Worm (Caenorhabditis elegans): ENCODE results near the gene ZK1240.3.
"Not testable (repeated sequence)": the region's sequence is repeated elsewhere in the genome, so short reads cannot be mapped to it uniquely, and the experiment has no call there.

The ZK1240.3 gene

DNA sequence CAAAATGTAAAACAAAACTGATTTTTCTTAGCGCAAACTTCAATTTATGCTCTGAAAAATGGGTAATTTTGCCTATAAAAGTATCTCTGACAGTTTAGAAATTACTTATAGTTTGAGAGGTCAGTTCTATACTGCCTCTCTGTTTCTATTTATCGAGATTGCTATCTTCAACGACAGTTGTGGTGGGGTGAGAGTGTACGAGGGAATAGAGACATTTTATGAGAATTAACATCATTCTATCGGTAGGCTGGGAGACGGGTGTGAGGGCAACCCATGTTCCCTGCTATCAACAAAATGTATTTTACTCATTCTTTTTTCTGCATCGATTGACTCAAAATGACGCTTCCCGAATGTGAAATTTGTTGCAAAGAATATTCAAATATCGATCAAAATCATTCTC is at the start of gene ZK1240.3:
ZK1240.3 (plus strand) TSS at position 238 of the 400 bp plus-strand sequence.
- no peak for TF ChIP-seq ets-7 (tag; optimal IDR thresholded peaks at IDR 0.05)
- no peak for TF ChIP-seq ceh-13 (GFP tag; optimal IDR thresholded peaks at IDR 0.05)
- no peak for TF ChIP-seq hmg-4 (GFP tag; optimal IDR thresholded peaks at IDR 0.05)
- no peak for TF ChIP-seq aly-1 (tag; optimal IDR thresholded peaks at IDR 0.05)
- no peak for TF ChIP-seq ceh-36 (tag; optimal IDR thresholded peaks at IDR 0.05)
- TF ChIP-seq scrt-1 (GFP tag; IDR thresholded peaks at IDR 0.05): no peak
- TF ChIP-seq hnd-1 (tag; optimal IDR thresholded peaks at IDR 0.05): no peak
- TF ChIP-seq B0310.2 (tag; optimal IDR thresholded peaks at IDR 0.05): no peak
- TF ChIP-seq tbx-11 (GFP tag; IDR thresholded peaks at IDR 0.05): no peak
- TF ChIP-seq hmbx-1 (tag; optimal IDR thresholded peaks at IDR 0.05): no peak
- TF ChIP-seq F13C5.2 (tag; optimal IDR thresholded peaks at IDR 0.05): no peak
- TF ChIP-seq flt-1 (GFP tag; IDR thresholded peaks at IDR 0.05): no peak
- no peak for TF ChIP-seq ama-1 (optimal IDR thresholded peaks at IDR 0.05)
- TF ChIP-seq sea-1 (GFP tag; conservative IDR thresholded peaks at IDR 0.05): no peak
- no peak for TF ChIP-seq pes-1 (GFP tag; IDR thresholded peaks at IDR 0.05)
- no peak for TF ChIP-seq tra-4 (tag; optimal IDR thresholded peaks at IDR 0.05)
- TF ChIP-seq tbx-37 (GFP tag; conservative IDR thresholded peaks at IDR 0.05): no peak

DNA sequence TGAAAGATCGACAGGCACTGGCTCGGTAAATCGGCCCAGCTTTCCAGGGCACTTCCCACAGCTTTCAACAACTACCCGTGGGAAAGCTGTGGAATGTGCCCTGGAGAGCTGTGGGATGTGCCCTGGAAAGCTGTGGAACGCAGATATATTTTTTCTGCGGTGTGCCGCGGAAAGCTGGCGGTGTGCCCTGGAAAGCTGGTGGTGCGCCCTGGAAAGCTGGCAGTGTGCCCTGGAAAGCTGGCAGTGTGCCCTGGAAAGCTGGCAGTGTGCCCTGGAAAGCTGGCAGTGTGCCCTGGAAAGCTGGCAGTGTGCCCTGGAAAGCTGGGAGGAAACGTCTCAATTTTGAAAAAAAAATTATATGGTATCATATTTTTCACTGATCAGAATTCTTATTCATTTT is 46.4 kb upstream of the ZK1240.3 start:
- TF ChIP-seq hmg-4 (GFP tag; optimal IDR thresholded peaks at IDR 0.05) (no peak), F13C5.2 (tag; optimal IDR thresholded peaks at IDR 0.05) (no peak), tbx-11 (GFP tag; IDR thresholded peaks at IDR 0.05) (no peak), pes-1 (GFP tag; IDR thresholded peaks at IDR 0.05) (no peak), B0310.2 (tag; optimal IDR thresholded peaks at IDR 0.05) (no peak), scrt-1 (GFP tag; IDR thresholded peaks at IDR 0.05) (no peak), hmbx-1 (tag; optimal IDR thresholded peaks at IDR 0.05) (no peak), ceh-36 (tag; optimal IDR thresholded peaks at IDR 0.05) (no peak)

DNA sequence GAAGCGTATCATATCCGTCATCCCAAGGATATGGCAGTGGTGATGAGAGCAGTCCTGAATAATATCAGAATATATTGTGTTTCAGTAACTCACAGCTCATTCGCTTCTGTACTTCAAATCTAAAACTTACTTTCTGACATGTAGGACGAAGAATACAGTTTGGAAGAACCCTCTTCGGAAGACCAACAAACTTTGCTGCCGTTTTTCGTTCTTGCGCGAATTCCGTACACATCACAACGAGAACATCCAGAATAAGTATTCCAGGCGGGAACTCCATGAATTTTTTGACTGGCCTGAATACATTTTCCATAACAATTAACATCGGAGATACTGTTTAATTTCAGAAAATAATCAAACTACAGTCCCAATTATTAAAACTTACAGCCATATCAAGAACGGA is 42.7 kb upstream of the ZK1240.3 start, which contains the start of gene K09F6.15:
K09F6.15 (minus strand) TSS at position 101 of the 400 bp plus-strand sequence.
- TF ChIP-seq F13C5.2 (tag; optimal IDR thresholded peaks at IDR 0.05) (no peak), tbx-11 (GFP tag; IDR thresholded peaks at IDR 0.05) (no peak), aly-1 (tag; optimal IDR thresholded peaks at IDR 0.05) (no peak), B0310.2 (tag; optimal IDR thresholded peaks at IDR 0.05) (no peak), flt-1 (GFP tag; IDR thresholded peaks at IDR 0.05) (no peak), tbx-37 (GFP tag; conservative IDR thresholded peaks at IDR 0.05) (no peak), tra-4 (tag; optimal IDR thresholded peaks at IDR 0.05) (no peak), ceh-13 (GFP tag; optimal IDR thresholded peaks at IDR 0.05) (no peak), hnd-1 (tag; optimal IDR thresholded peaks at IDR 0.05) (no peak)

DNA sequence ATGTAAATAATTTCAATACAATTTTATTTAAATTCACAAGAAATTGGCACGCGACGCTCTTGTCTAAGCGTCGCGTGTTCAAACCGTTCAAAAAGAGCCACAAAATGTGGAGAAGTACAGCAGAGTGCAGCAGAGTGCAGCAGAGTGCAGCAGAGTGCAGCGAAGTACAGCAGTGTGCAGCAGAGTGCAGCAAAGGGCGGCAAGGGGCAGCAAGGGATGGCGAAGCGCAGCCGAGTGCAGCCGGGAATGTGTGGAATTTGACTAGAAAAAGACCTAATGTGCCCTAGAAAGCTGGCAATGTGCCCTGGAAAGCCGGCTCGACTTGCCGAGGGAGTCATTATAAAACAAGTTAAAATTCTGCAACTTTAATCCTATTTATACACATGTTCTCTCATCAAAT is 40.9 kb upstream of the ZK1240.3 start, which contains the start of gene K09F6.6:
K09F6.6 (minus strand) TSS at position 43 of the 400 bp plus-strand sequence.
- TF ChIP-seq aly-1 (tag; optimal IDR thresholded peaks at IDR 0.05): no peak
- no peak for TF ChIP-seq scrt-1 (GFP tag; IDR thresholded peaks at IDR 0.05)
- TF ChIP-seq hmbx-1 (tag; optimal IDR thresholded peaks at IDR 0.05): no peak
- no peak for TF ChIP-seq tra-4 (tag; optimal IDR thresholded peaks at IDR 0.05)
- TF ChIP-seq ceh-36 (tag; optimal IDR thresholded peaks at IDR 0.05): no peak
- no peak for TF ChIP-seq F13C5.2 (tag; optimal IDR thresholded peaks at IDR 0.05)
- no peak for TF ChIP-seq ets-7 (tag; optimal IDR thresholded peaks at IDR 0.05)
- TF ChIP-seq ceh-13 (GFP tag; optimal IDR thresholded peaks at IDR 0.05): no peak
- no peak for TF ChIP-seq tbx-11 (GFP tag; IDR thresholded peaks at IDR 0.05)
- no peak for TF ChIP-seq hmg-4 (GFP tag; optimal IDR thresholded peaks at IDR 0.05)
- no peak for TF ChIP-seq hnd-1 (tag; optimal IDR thresholded peaks at IDR 0.05)
- no peak for TF ChIP-seq tbx-37 (GFP tag; conservative IDR thresholded peaks at IDR 0.05)
- TF ChIP-seq pes-1 (GFP tag; IDR thresholded peaks at IDR 0.05): no peak
- TF ChIP-seq B0310.2 (tag; optimal IDR thresholded peaks at IDR 0.05): no peak
- no peak for TF ChIP-seq sea-1 (GFP tag; conservative IDR thresholded peaks at IDR 0.05)
- TF ChIP-seq flt-1 (GFP tag; IDR thresholded peaks at IDR 0.05): no peak
- no peak for TF ChIP-seq ama-1 (optimal IDR thresholded peaks at IDR 0.05)

DNA sequence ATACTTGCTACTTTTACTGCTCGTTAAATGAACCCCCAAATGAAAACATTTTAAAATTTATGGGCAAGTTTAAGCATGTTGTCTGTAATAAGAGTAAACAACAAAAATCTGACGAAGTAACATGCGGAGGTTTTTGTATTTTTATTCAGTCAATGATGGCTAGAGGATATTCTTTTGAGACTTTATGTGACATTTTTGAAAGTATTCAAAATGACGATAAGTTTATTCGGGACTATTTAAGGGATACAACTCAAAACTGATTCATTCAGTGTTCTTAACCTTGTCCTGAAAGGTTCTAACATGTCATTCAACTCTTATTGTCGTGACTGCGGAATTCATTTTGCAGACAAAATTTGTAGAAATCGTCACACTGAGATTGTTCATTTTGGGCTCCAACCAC is 40.3 kb upstream of the ZK1240.3 start, which contains the start of gene K09F6.11:
K09F6.11 (plus strand) TSS at position 301 of the 400 bp plus-strand sequence.
- no peak for TF ChIP-seq ets-7 (tag; optimal IDR thresholded peaks at IDR 0.05)
- TF ChIP-seq ceh-13 (GFP tag; optimal IDR thresholded peaks at IDR 0.05): no peak
- no peak for TF ChIP-seq hnd-1 (tag; optimal IDR thresholded peaks at IDR 0.05)
- TF ChIP-seq tbx-11 (GFP tag; IDR thresholded peaks at IDR 0.05): no peak
- TF ChIP-seq flt-1 (GFP tag; IDR thresholded peaks at IDR 0.05): no peak
- TF ChIP-seq tra-4 (tag; optimal IDR thresholded peaks at IDR 0.05): no peak
- no peak for TF ChIP-seq hmbx-1 (tag; optimal IDR thresholded peaks at IDR 0.05)
- no peak for TF ChIP-seq ceh-36 (tag; optimal IDR thresholded peaks at IDR 0.05)
- no peak for TF ChIP-seq ama-1 (optimal IDR thresholded peaks at IDR 0.05)
- TF ChIP-seq tbx-37 (GFP tag; conservative IDR thresholded peaks at IDR 0.05): no peak
- TF ChIP-seq aly-1 (tag; optimal IDR thresholded peaks at IDR 0.05): no peak
- no peak for TF ChIP-seq scrt-1 (GFP tag; IDR thresholded peaks at IDR 0.05)
- no peak for TF ChIP-seq F13C5.2 (tag; optimal IDR thresholded peaks at IDR 0.05)

DNA sequence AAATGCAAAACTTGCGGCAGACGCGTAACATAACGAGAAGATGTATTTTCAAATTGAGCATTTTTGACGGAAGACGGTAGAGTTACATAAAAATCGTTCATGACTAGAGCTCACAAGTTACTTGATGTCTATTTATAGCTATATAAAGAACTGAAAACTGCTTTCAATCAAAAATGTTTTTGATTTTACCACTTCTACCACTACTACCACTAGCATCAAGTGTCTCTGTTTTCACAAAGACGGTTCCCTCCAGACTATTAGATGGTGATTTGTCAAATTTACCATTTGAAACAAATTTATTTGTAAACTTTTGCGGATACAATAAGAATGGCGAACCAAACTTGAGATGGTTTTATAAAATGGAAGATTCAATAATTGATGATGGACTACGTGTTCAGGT is 37.5 kb upstream of the ZK1240.3 start, which contains the start of gene K09F6.9:
K09F6.9 (minus strand) TSS at position 101 of the 400 bp plus-strand sequence.
- TF ChIP-seq sea-1 (GFP tag; conservative IDR thresholded peaks at IDR 0.05); pes-1 (GFP tag; IDR thresholded peaks at IDR 0.05); hnd-1 (tag; optimal IDR thresholded peaks at IDR 0.05): not testable (repeated sequence)

DNA sequence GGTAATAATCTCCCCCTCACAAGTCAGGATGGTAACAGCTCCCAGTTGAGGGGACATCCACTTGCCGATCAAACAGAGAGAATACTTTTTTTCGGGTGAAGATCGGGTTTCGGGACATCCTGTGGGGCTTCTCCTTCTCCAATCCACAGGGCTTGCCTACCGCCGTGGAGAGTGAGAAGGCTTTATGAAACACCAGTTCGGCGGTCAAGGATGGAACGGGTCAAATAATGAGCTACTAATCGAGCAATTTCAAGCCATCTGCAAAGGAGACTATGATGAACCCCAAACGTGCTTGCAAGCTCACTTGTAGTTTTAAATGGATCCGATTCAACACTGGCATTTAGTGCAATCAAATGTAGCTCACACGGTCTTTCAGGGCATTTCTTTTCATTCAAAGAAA is 35.4 kb upstream of the ZK1240.3 start:
- TF ChIP-seq aly-1 (tag; optimal IDR thresholded peaks at IDR 0.05) (no peak), ceh-36 (tag; optimal IDR thresholded peaks at IDR 0.05) (no peak), ets-7 (tag; optimal IDR thresholded peaks at IDR 0.05) (no peak), ceh-13 (GFP tag; optimal IDR thresholded peaks at IDR 0.05) (no peak), flt-1 (GFP tag; IDR thresholded peaks at IDR 0.05) (no peak), hmg-4 (GFP tag; optimal IDR thresholded peaks at IDR 0.05) (no peak), hmbx-1 (tag; optimal IDR thresholded peaks at IDR 0.05) (no peak), tra-4 (tag; optimal IDR thresholded peaks at IDR 0.05) (no peak), hnd-1 (tag; optimal IDR thresholded peaks at IDR 0.05) (no peak), tbx-37 (GFP tag; conservative IDR thresholded peaks at IDR 0.05) (no peak), B0310.2 (tag; optimal IDR thresholded peaks at IDR 0.05) (no peak), F13C5.2 (tag; optimal IDR thresholded peaks at IDR 0.05) (no peak), ama-1 (optimal IDR thresholded peaks at IDR 0.05) (no peak)
